Fruit fly (Drosophila melanogaster) whole organism, embryonic: ENCODE data around the gene Ntf-2r.

Experiments
- B-H1 ChIP-seq: fragments of 200-800 bp; sonication (Bioruptor generic); IDR thresholded peaks from 3 replicates; pipeline ENCODE4 v1.3.6; 2022; ENCODE audit warnings: missing biosample characterization, missing genetic modification characterization
- CG10209 ChIP-seq: fragments of 200-800 bp; sonication (Bioruptor generic); optimal IDR thresholded peaks from 3 replicates; lab custom pipeline; 2017; ENCODE audit warnings: missing biosample characterization, mild to moderate bottlenecking, missing genetic modification characterization, missing genetic modification reagents
- CG10959 ChIP-seq: fragments of 200-800 bp; sonication (Bioruptor generic); IDR thresholded peaks from 2 replicates; pipeline ENCODE4 v1.3.6; 2022; ENCODE audit warnings: missing biosample characterization, missing genetic modification characterization
- CG10979 ChIP-seq: fragments of 200-800 bp; sonication (Bioruptor generic); optimal IDR thresholded peaks from 2 replicates; lab custom pipeline; 2018; ENCODE audit warnings: missing biosample characterization, mild to moderate bottlenecking, missing genetic modification characterization, moderate library complexity
- CG15269 ChIP-seq: fragments of 200-800 bp; sonication (Bioruptor generic); optimal IDR thresholded peaks from 2 replicates; lab custom pipeline; 2018; ENCODE audit warnings: missing biosample characterization, mild to moderate bottlenecking, missing genetic modification characterization, moderate library complexity
- CG17186 ChIP-seq: fragments of 200-800 bp; sonication (Bioruptor generic); optimal IDR thresholded peaks from 3 replicates; lab custom pipeline; 2017; ENCODE audit warnings: missing biosample characterization, missing genetic modification reagents, missing genetic modification characterization
- CG17328 ChIP-seq: fragments of 200-800 bp; sonication (Bioruptor generic); IDR thresholded peaks from 2 replicates; pipeline ENCODE4 v1.3.6; 2022; ENCODE audit warnings: missing biosample characterization, missing genetic modification characterization
- CG17568 ChIP-seq: fragments of 200-800 bp; sonication (Bioruptor generic); optimal IDR thresholded peaks from 2 replicates; lab custom pipeline; 2018; ENCODE audit warnings: missing biosample characterization, mild to moderate bottlenecking, missing genetic modification characterization, moderate library complexity
- CG18599 ChIP-seq: fragments of 200-800 bp; sonication (Bioruptor generic); optimal IDR thresholded peaks from 3 replicates; lab custom pipeline; 2017; ENCODE audit warnings: missing biosample characterization, missing genetic modification characterization, mild to moderate bottlenecking, moderate library complexity, missing genetic modification reagents
- CG2678 ChIP-seq: fragments of 200-800 bp; sonication (Bioruptor generic); optimal IDR thresholded peaks from 3 replicates; lab custom pipeline; 2019; ENCODE audit warnings: missing biosample characterization, mild to moderate bottlenecking, missing genetic modification characterization, moderate library complexity
- CG3281 ChIP-seq: fragments of 200-800 bp; sonication (Bioruptor generic); optimal IDR thresholded peaks from 3 replicates; lab custom pipeline; 2017; ENCODE audit warnings: missing biosample characterization, mild to moderate bottlenecking, missing genetic modification characterization
- CG3726 ChIP-seq: fragments of 200-800 bp; sonication (Bioruptor generic); IDR thresholded peaks from 3 replicates; pipeline ENCODE4, ENCODE4 v1.3.6; 2022; ENCODE audit warnings: missing biosample characterization, missing genetic modification characterization
- CG6683 ChIP-seq: fragments of 200-800 bp; sonication (Bioruptor generic); optimal IDR thresholded peaks from 2 replicates; lab custom pipeline; 2017; ENCODE audit warnings: missing biosample characterization, mild to moderate bottlenecking, missing genetic modification characterization, missing genetic modification reagents
- CG6854 ChIP-seq: fragments of 200-800 bp; sonication (Bioruptor generic); optimal IDR thresholded peaks from 3 replicates; lab custom pipeline; 2017; ENCODE audit warnings: missing biosample characterization, mild to moderate bottlenecking, missing genetic modification characterization
- CG7556 ChIP-seq: fragments of 200-800 bp; sonication (Bioruptor generic); optimal IDR thresholded peaks from 2 replicates; lab custom pipeline; 2017; ENCODE audit warnings: missing biosample characterization, mild to moderate bottlenecking, missing genetic modification characterization
- CG7786 ChIP-seq: fragments of 200-800 bp; sonication (Bioruptor generic); optimal IDR thresholded peaks from 2 replicates; lab custom pipeline; 2016; ENCODE audit warnings: missing biosample characterization, missing genetic modification characterization
- CoRest ChIP-seq: fragments of 200-800 bp; sonication (Bioruptor generic); optimal IDR thresholded peaks from 3 replicates; lab custom pipeline; 2018; ENCODE audit warnings: missing biosample characterization, mild to moderate bottlenecking, missing genetic modification characterization, moderate library complexity
- Dbx ChIP-seq: fragments of 200-800 bp; sonication (Bioruptor generic); IDR thresholded peaks from 3 replicates; pipeline ENCODE4 v1.3.6; 2022; ENCODE audit warnings: missing biosample characterization, missing genetic modification characterization
- Fer2 ChIP-seq: fragments of 200-800 bp; sonication (Bioruptor generic); optimal IDR thresholded peaks from 2 replicates; lab custom pipeline; 2018; ENCODE audit warnings: missing biosample characterization, mild to moderate bottlenecking, missing genetic modification characterization, moderate library complexity
- HHEX ChIP-seq: fragments of 200-800 bp; sonication (Bioruptor generic); optimal IDR thresholded peaks from 3 replicates; lab custom pipeline; 2017; ENCODE audit warnings: missing biosample characterization, mild to moderate bottlenecking, missing genetic modification characterization, missing genetic modification reagents
- HLH4C ChIP-seq: fragments of 200-800 bp; sonication (Bioruptor generic); IDR thresholded peaks from 3 replicates; pipeline ENCODE4 v1.3.6; 2022; ENCODE audit warnings: missing biosample characterization, missing genetic modification characterization; ENCODE audit not compliant: partially characterized antibody
- Lhr ChIP-seq: fragments of 200-800 bp; sonication (Bioruptor generic); optimal IDR thresholded peaks from 3 replicates; lab custom pipeline; 2017; ENCODE audit warnings: mild to moderate bottlenecking, missing biosample characterization, missing genetic modification reagents, missing genetic modification characterization
- MBD-R2 ChIP-seq: fragments of 200-800 bp; sonication (Bioruptor generic); IDR thresholded peaks from 2 replicates; pipeline ENCODE4 v1.3.6; 2022; ENCODE audit warnings: missing biosample characterization, missing genetic modification characterization
- Mes4 ChIP-seq: fragments of 200-800 bp; sonication (Bioruptor generic); optimal IDR thresholded peaks from 2 replicates; lab custom pipeline; 2016; ENCODE audit warnings: missing biosample characterization, missing genetic modification characterization
- PHDP ChIP-seq: fragments of 200-800 bp; sonication (Bioruptor generic); optimal IDR thresholded peaks from 3 replicates; lab custom pipeline; 2018; ENCODE audit warnings: missing biosample characterization, mild to moderate bottlenecking, missing genetic modification characterization, moderate library complexity
- Pdp1 ChIP-seq, 2 experiments: fragments of 200-800 bp; sonication (Bioruptor generic); optimal IDR thresholded peaks; 3 replicates each; lab custom pipeline; 2016; ENCODE audit warnings: missing biosample characterization in 2 of 2, missing genetic modification characterization in 2 of 2, mild to moderate bottlenecking in 1 of 2, moderate library complexity in 1 of 2
- Poxn ChIP-seq: fragments of 200-800 bp; sonication (Bioruptor generic); IDR thresholded peaks from 2 replicates; pipeline ENCODE4 v1.3.6; 2022; ENCODE audit warnings: missing biosample characterization, missing genetic modification characterization
- Rfx ChIP-seq: fragments of 200-800 bp; sonication (Bioruptor generic); IDR thresholded peaks from 2 replicates; pipeline ENCODE4 v1.3.6; 2022; ENCODE audit warnings: missing biosample characterization, missing genetic modification characterization
- Trl ChIP-seq, 3 experiments: fragments of >200 bp in 2 of 3; fragments of 200-800 bp in 1 of 3; sonication (Bioruptor generic) in 1 of 3; optimal IDR thresholded peaks; 2 replicates in 1 of 3; 3 replicates in 2 of 3; lab custom pipeline; 2016 to 2017; ENCODE audit warnings: missing biosample characterization in 1 of 3, missing genetic modification characterization in 1 of 3
- bcd ChIP-seq: fragments of 200-800 bp; sonication (Bioruptor generic); optimal IDR thresholded peaks from 2 replicates; lab custom pipeline; 2017; ENCODE audit warnings: missing biosample characterization, mild to moderate bottlenecking, missing genetic modification characterization
- bigmax ChIP-seq: fragments of 200-800 bp; sonication (Bioruptor generic); optimal IDR thresholded peaks from 2 replicates; lab custom pipeline; 2018; ENCODE audit warnings: missing biosample characterization, mild to moderate bottlenecking, missing genetic modification characterization
- caup ChIP-seq: fragments of 200-800 bp; sonication (Bioruptor generic); optimal IDR thresholded peaks from 3 replicates; lab custom pipeline; 2017; ENCODE audit warnings: missing biosample characterization, mild to moderate bottlenecking, missing genetic modification characterization, moderate library complexity; ENCODE audit not compliant: severe bottlenecking
- dm ChIP-seq: fragments of 200-800 bp; sonication (Bioruptor generic); optimal IDR thresholded peaks from 3 replicates; lab custom pipeline; 2016; ENCODE audit warnings: missing biosample characterization, missing genetic modification characterization
- eve ChIP-seq, 2 experiments: fragments of >200 bp; optimal IDR thresholded peaks; 2 replicates each; lab custom pipeline; 2017; ENCODE audit warnings: missing biosample characterization in 2 of 2, missing genetic modification characterization in 2 of 2
- fru ChIP-seq: fragments of >200 bp; optimal IDR thresholded peaks from 2 replicates; lab custom pipeline; 2017
- gem ChIP-seq: fragments of 200-800 bp; sonication (Bioruptor generic); optimal IDR thresholded peaks from 2 replicates; lab custom pipeline; 2019; ENCODE audit warnings: missing biosample characterization, mild to moderate bottlenecking, missing genetic modification characterization, moderate library complexity
- hbn ChIP-seq: fragments of 200-800 bp; sonication (Bioruptor generic); IDR thresholded peaks from 2 replicates; pipeline ENCODE4 v1.3.6; 2022; ENCODE audit warnings: missing biosample characterization, missing genetic modification characterization; ENCODE audit not compliant: partially characterized antibody
- jumu ChIP-seq: fragments of 200-800 bp; sonication (Bioruptor generic); optimal IDR thresholded peaks from 3 replicates; lab custom pipeline; 2016; ENCODE audit warnings: missing biosample characterization, missing genetic modification characterization
- mam ChIP-seq: fragments of 200-800 bp; sonication (Bioruptor generic); optimal IDR thresholded peaks from 3 replicates; lab custom pipeline; 2016; ENCODE audit warnings: missing biosample characterization, missing genetic modification characterization
- prd ChIP-seq, 3 experiments: fragments of >200 bp in 2 of 3; fragments of 200-800 bp in 1 of 3; sonication (Bioruptor generic) in 1 of 3; optimal IDR thresholded peaks in 2 of 3; IDR thresholded peaks in 1 of 3; 2 replicates in 2 of 3; 3 replicates in 1 of 3; pipeline versions ENCODE4 v1.3.6 to Lab custom; 2017 to 2022; ENCODE audit warnings: missing biosample characterization in 1 of 3, missing genetic modification characterization in 1 of 3
- row ChIP-seq: fragments of 200-800 bp; sonication (Bioruptor generic); IDR thresholded peaks from 3 replicates; pipeline ENCODE4 v1.3.6; 2022; ENCODE audit warnings: missing biosample characterization, missing genetic modification characterization
- sc ChIP-seq, 3 experiments: fragments of >200 bp in 2 of 3; fragments of 200-800 bp in 1 of 3; sonication (Bioruptor generic) in 1 of 3; optimal IDR thresholded peaks; 2 replicates in 2 of 3; 3 replicates in 1 of 3; lab custom pipeline; 2017; ENCODE audit warnings: mild to moderate bottlenecking in 1 of 3, missing biosample characterization in 1 of 3, missing genetic modification characterization in 1 of 3, missing genetic modification reagents in 1 of 3
- sima ChIP-seq: fragments of 200-800 bp; sonication (Bioruptor generic); optimal IDR thresholded peaks from 2 replicates; lab custom pipeline; 2016; ENCODE audit warnings: missing biosample characterization, missing genetic modification characterization
- slou ChIP-seq: fragments of 200-800 bp; sonication (Bioruptor generic); optimal IDR thresholded peaks from 3 replicates; lab custom pipeline; 2016; ENCODE audit warnings: missing biosample characterization, missing genetic modification characterization
- ssp ChIP-seq: fragments of 200-800 bp; sonication (Bioruptor generic); IDR thresholded peaks from 2 replicates; pipeline ENCODE4 v1.3.6; 2022; ENCODE audit warnings: missing biosample characterization, missing genetic modification characterization
- ttk ChIP-seq: fragments of 200-800 bp; sonication (Bioruptor generic); IDR thresholded peaks from 2 replicates; pipeline ENCODE4 v2.1.2; 2022; ENCODE audit warnings: missing biosample characterization, missing genetic modification characterization
- unpg ChIP-seq: fragments of 200-800 bp; sonication (Bioruptor generic); optimal IDR thresholded peaks from 3 replicates; lab custom pipeline; 2018; ENCODE audit warnings: missing biosample characterization, mild to moderate bottlenecking, missing genetic modification characterization, moderate library complexity
- vvl ChIP-seq: fragments of 200-800 bp; sonication (Bioruptor generic); IDR thresholded peaks from 2 replicates; pipeline ENCODE4 v1.3.6; 2022; ENCODE audit warnings: missing biosample characterization, missing genetic modification characterization

Ntf-2r gene

dm6 chr2L:18480326-18481028 is 26.0 kb downstream of the Ntf-2r start (continued):
- TF ChIP-seq vvl (GFP tag; lab: Robert Waterston, UW) (peak; percentile 77), CG17328 (no peak), CG10959 (GFP tag; lab: Robert Waterston, UW) (no peak), fru (no peak), CG17186 (GFP tag; lab: Kevin White, UChicago) (no peak), Mes4 (GFP tag; lab: Kevin White, UChicago) (no peak), Fer2 (tag; lab: Kevin White, UChicago) (no peak), CG6854 (GFP tag; lab: Kevin White, UChicago) (no peak), dm (GFP tag; lab: Kevin White, UChicago) (no peak), ttk (GFP tag; lab: Robert Waterston, UW) (no peak), ssp (GFP tag; lab: Robert Waterston, UW) (no peak), Poxn (no peak), sima (GFP tag; lab: Kevin White, UChicago) (no peak), CG3726 (GFP tag; lab: Robert Waterston, UW) (no peak), MBD-R2 (GFP tag; lab: Robert Waterston, UW) (no peak), HHEX (GFP tag; lab: Kevin White, UChicago) (no peak), CG7786 (GFP tag; lab: Kevin White, UChicago) (no peak), CG10209 (GFP tag; lab: Kevin White, UChicago) (no peak), mam (no peak), CG10979 (tag; lab: Kevin White, UChicago) (no peak), Dbx (no peak), Lhr (GFP tag; lab: Kevin White, UChicago) (no peak), sc (optimal IDR thresholded peaks at IDR 0.05; lab: Kevin White, UChicago) (no peak), sc (GFP tag; optimal IDR thresholded peaks at IDR 0.05; lab: Kevin White, UChicago) (no peak), jumu (GFP tag; lab: Kevin White, UChicago) (no peak), slou (GFP tag; lab: Kevin White, UChicago) (no peak), bigmax (GFP tag; lab: Kevin White, UChicago) (no peak), hbn (GFP tag; lab: Robert Waterston, UW) (no peak), Pdp1 (GFP tag; optimal IDR thresholded peaks at IDR 0.05; lab: Kevin White, UChicago) (peak in 1 of 2 experiments; percentile 75)

dm6 chr2L:18481064-18481463 is 26.6 kb downstream of the Ntf-2r start:
- peak; percentile 6 for TF ChIP-seq CoRest
- peak; percentile 0 for TF ChIP-seq CG17568 (GFP tag; lab: Kevin White, UChicago)
- TF ChIP-seq eve (GFP tag; optimal IDR thresholded peaks at IDR 0.05; lab: Kevin White, UChicago) = peak in 1 of 2 experiments; percentile 55
- no peak for TF ChIP-seq prd (optimal IDR thresholded peaks at IDR 0.05; lab: Kevin White, UChicago)
- no peak for TF ChIP-seq prd (GFP tag; IDR thresholded peaks at IDR 0.05; lab: Robert Waterston, UW)
- TF ChIP-seq bcd (GFP tag; lab: Kevin White, UChicago) = no peak
- peak; percentile 20 for TF ChIP-seq caup (GFP tag; lab: Kevin White, UChicago)
- peak; percentile 18 for TF ChIP-seq CG3281 (GFP tag; lab: Kevin White, UChicago)
- no peak for TF ChIP-seq Poxn
- peak; percentile 36 for TF ChIP-seq gem
- peak; percentile 38 for TF ChIP-seq CG18599
- TF ChIP-seq CG15269 (tag; lab: Kevin White, UChicago) = peak; percentile 19
- no peak for TF ChIP-seq Trl (optimal IDR thresholded peaks at IDR 0.05; lab: Kevin White, UChicago)
- no peak for TF ChIP-seq Trl (GFP tag; optimal IDR thresholded peaks at IDR 0.05; lab: Kevin White, UChicago)
- peak; percentile 9 for TF ChIP-seq CG6683 (GFP tag; lab: Kevin White, UChicago)
- no peak for TF ChIP-seq HLH4C
- peak; percentile 57 for TF ChIP-seq PHDP
- TF ChIP-seq CG7556 (GFP tag; lab: Kevin White, UChicago) = peak; percentile 18
- peak; percentile 43 for TF ChIP-seq unpg (GFP tag; lab: Kevin White, UChicago)
- TF ChIP-seq Rfx = peak; percentile 33; the same call in 1 of the 2 replicates
- TF ChIP-seq B-H1 (GFP tag; lab: Robert Waterston, UW) = no peak
- TF ChIP-seq CG2678 (tag; lab: Kevin White, UChicago) = peak; percentile 49
- TF ChIP-seq row (GFP tag; lab: Robert Waterston, UW) = no peak
